Fruit fly (Drosophila melanogaster): ENCODE data around the gene CG43102.

Gene CG43102

DNA sequence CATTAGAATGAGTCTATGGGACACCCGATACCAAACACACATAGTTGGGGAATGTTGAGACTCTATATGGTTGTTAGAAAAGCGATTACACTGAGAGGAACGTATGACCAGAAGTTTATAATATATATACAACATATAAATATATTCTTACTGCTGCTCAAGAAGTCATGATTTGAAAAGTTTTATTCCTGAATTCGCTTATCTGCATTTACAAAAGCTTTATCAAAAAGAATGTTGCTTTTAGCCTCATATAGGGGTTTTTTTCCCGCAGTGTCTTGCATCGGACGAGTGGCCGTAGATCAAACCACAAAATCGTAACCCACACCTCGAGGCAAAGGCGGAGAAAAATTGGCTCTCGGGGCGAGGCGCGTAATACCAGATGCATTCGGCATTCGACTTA, 6.5 kb downstream of the CG43102 start (continued):
- no peak for TF ChIP-seq croc (GFP tag; conservative IDR thresholded peaks at IDR 0.05)
- no peak for TF ChIP-seq CG7963 (GFP tag; IDR thresholded peaks at IDR 0.05; ENCODE audit: partially characterized antibody)
- TF ChIP-seq org-1 (GFP tag; optimal IDR thresholded peaks at IDR 0.05), result no peak
- no peak for TF ChIP-seq gro (GFP tag; optimal IDR thresholded peaks at IDR 0.05)
- TF ChIP-seq CG13424 (tag; optimal IDR thresholded peaks at IDR 0.05), result no peak
- no peak for TF ChIP-seq CG17186 (GFP tag; optimal IDR thresholded peaks at IDR 0.05)
- no peak for TF ChIP-seq CG12219 (GFP tag; optimal IDR thresholded peaks at IDR 0.05)
- TF ChIP-seq Blimp-1 (GFP tag; optimal IDR thresholded peaks at IDR 0.05), result peak; percentile 29
- no peak for TF ChIP-seq Dfd (GFP tag; optimal IDR thresholded peaks at IDR 0.05)
- no peak for TF ChIP-seq slbo (GFP tag; IDR thresholded peaks at IDR 0.05)
- no peak for TF ChIP-seq CG4282 (GFP tag; optimal IDR thresholded peaks at IDR 0.05)
- no peak for TF ChIP-seq MBD-R2 (GFP tag; IDR thresholded peaks at IDR 0.05)
- TF ChIP-seq CG31388 (GFP tag; optimal IDR thresholded peaks at IDR 0.05), result no peak
- no peak for TF ChIP-seq CG17568 (GFP tag; optimal IDR thresholded peaks at IDR 0.05)
- TF ChIP-seq CG30020 (tag; optimal IDR thresholded peaks at IDR 0.05), result no peak
- TF ChIP-seq tio (GFP tag; optimal IDR thresholded peaks at IDR 0.05), result no peak
- no peak for TF ChIP-seq CG14667 (GFP tag; IDR thresholded peaks at IDR 0.05)
- no peak for TF ChIP-seq CG7928 (GFP tag; optimal IDR thresholded peaks at IDR 0.05)
- TF ChIP-seq Ravus (GFP tag; IDR thresholded peaks at IDR 0.05), result no peak
- TF ChIP-seq sima (GFP tag; optimal IDR thresholded peaks at IDR 0.05), result no peak
- no peak for TF ChIP-seq z (GFP tag; IDR thresholded peaks at IDR 0.05)
- no peak for TF ChIP-seq ems (GFP tag; optimal IDR thresholded peaks at IDR 0.05)
- no peak for TF ChIP-seq Hr78 (GFP tag; optimal IDR thresholded peaks at IDR 0.05)
- TF ChIP-seq CG10462 (GFP tag; optimal IDR thresholded peaks at IDR 0.05), result no peak
- TF ChIP-seq eyg (GFP tag; optimal IDR thresholded peaks at IDR 0.05), result no peak
- no peak for TF ChIP-seq mirr (GFP tag; optimal IDR thresholded peaks at IDR 0.05)
- TF ChIP-seq CG3407 (GFP tag; optimal IDR thresholded peaks at IDR 0.05), result no peak
- peak; percentile 40; the same call in 1 of the 2 replicates for TF ChIP-seq Drgx (GFP tag; IDR thresholded peaks at IDR 0.05)
- TF ChIP-seq Deaf1 (tag; optimal IDR thresholded peaks at IDR 0.05), result no peak
- TF ChIP-seq dati (GFP tag; IDR thresholded peaks at IDR 0.05), result no peak
- TF ChIP-seq Optix (GFP tag; IDR thresholded peaks at IDR 0.05), result no peak
- TF ChIP-seq CG17359 (tag; optimal IDR thresholded peaks at IDR 0.05), result peak; percentile 13
- TF ChIP-seq vnd (GFP tag; IDR thresholded peaks at IDR 0.05; ENCODE audit: partially characterized antibody), result no peak
- no peak for TF ChIP-seq lola (GFP tag; optimal IDR thresholded peaks at IDR 0.05)
- TF ChIP-seq mam (GFP tag; optimal IDR thresholded peaks at IDR 0.05), result no peak
- TF ChIP-seq trem (tag; optimal IDR thresholded peaks at IDR 0.05), result peak; percentile 1
- TF ChIP-seq Six4 (GFP tag; optimal IDR thresholded peaks at IDR 0.05), result no peak
- peak; percentile 18; the same call in 1 of the 2 replicates for TF ChIP-seq CG14441 (GFP tag; IDR thresholded peaks at IDR 0.05)
- TF ChIP-seq CG9609 (GFP tag; optimal IDR thresholded peaks at IDR 0.05), result no peak
- no peak for TF ChIP-seq cato (GFP tag; optimal IDR thresholded peaks at IDR 0.05; ENCODE audit: borderline replicate concordance)
- no peak for TF ChIP-seq CG6791 (GFP tag; IDR thresholded peaks at IDR 0.05; ENCODE audit: partially characterized antibody)
- TF ChIP-seq CG32767 (GFP tag; IDR thresholded peaks at IDR 0.05), result no peak
- no peak for TF ChIP-seq CG10267 (tag; optimal IDR thresholded peaks at IDR 0.05)
- no peak for TF ChIP-seq CG14014 (GFP tag; IDR thresholded peaks at IDR 0.05)
- no peak for TF ChIP-seq Rfx (GFP tag; IDR thresholded peaks at IDR 0.05)
- TF ChIP-seq ATbp (GFP tag; optimal IDR thresholded peaks at IDR 0.05), result peak; percentile 6
- TF ChIP-seq tx (GFP tag; optimal IDR thresholded peaks at IDR 0.05), result no peak
- TF ChIP-seq dan (GFP tag; IDR thresholded peaks at IDR 0.05), result no peak
- no peak for TF ChIP-seq CG9876 (GFP tag; optimal IDR thresholded peaks at IDR 0.05)
- no peak for TF ChIP-seq CG7745 (tag; optimal IDR thresholded peaks at IDR 0.05)
- no peak for TF ChIP-seq h (optimal IDR thresholded peaks at IDR 0.05)
- peak; percentile 37 for TF ChIP-seq CG17802 (tag; optimal IDR thresholded peaks at IDR 0.05)
- TF ChIP-seq fru (optimal IDR thresholded peaks at IDR 0.05), result no peak

All from whole organism, embryonic.